Worm (Caenorhabditis elegans) whole organism, L4 larva: ENCODE results near the gene ZK813.2.

Experiments used
- D1046.2 ChIP-seq: fragments of 200-800 bp; sonication (Bioruptor generic); IDR thresholded peaks from 2 replicates; pipeline ENCODE4 v1.3.6; 2022; ENCODE audit warnings: missing genetic modification characterization, missing compliant biosample characterization
- F26F4.8 ChIP-seq: fragments of 200-800 bp; sonication (Bioruptor generic); conservative IDR thresholded peaks from 2 replicates; pipeline ENCODE4 v1.3.6; 2022; ENCODE audit warnings: missing genetic modification characterization, missing compliant biosample characterization
- ZK337.2 ChIP-seq: fragments of 200-800 bp; sonication (Bioruptor generic); IDR thresholded peaks from 2 replicates; pipeline ENCODE4 v1.3.6; 2022; ENCODE audit warnings: missing genetic modification reagents, missing genetic modification characterization, missing compliant biosample characterization
- aha-1 ChIP-seq: fragments of 150-350 bp; peaks from one replicate; lab custom pipeline; 2014; ENCODE audit warnings: missing biosample characterization, missing genetic modification characterization
- aly-2 ChIP-seq: sonication (generic microtip); optimal IDR thresholded peaks from 2 replicates; lab custom pipeline; 2018; ENCODE audit warnings: missing biosample characterization, missing genetic modification characterization
- ceh-28 ChIP-seq: fragments of 150-350 bp; optimal IDR thresholded peaks from 2 replicates; lab custom pipeline; 2014; ENCODE audit warnings: missing biosample characterization, missing genetic modification reagents, missing genetic modification characterization
- ceh-32 ChIP-seq: sonication (generic microtip); optimal IDR thresholded peaks from 2 replicates; lab custom pipeline; 2016; ENCODE audit warnings: mild to moderate bottlenecking, missing genetic modification characterization, missing compliant biosample characterization; ENCODE audit not compliant: poor library complexity
- ceh-44 ChIP-seq: fragments of 200-800 bp; sonication (Bioruptor generic); IDR thresholded peaks from 2 replicates; pipeline ENCODE4 v1.3.6; 2022; ENCODE audit warnings: missing genetic modification reagents, missing genetic modification characterization, missing compliant biosample characterization
- ceh-82 ChIP-seq: sonication (generic microtip); optimal IDR thresholded peaks from 2 replicates; lab custom pipeline; 2017; ENCODE audit warnings: missing biosample characterization, missing genetic modification characterization
- daf-12 ChIP-seq: fragments of 150-350 bp; optimal IDR thresholded peaks from 2 replicates; lab custom pipeline; 2014; ENCODE audit warnings: missing biosample characterization, missing genetic modification reagents, missing genetic modification characterization
- dmd-6 ChIP-seq: fragments of 200-800 bp; sonication (Bioruptor generic); IDR thresholded peaks from 2 replicates; pipeline ENCODE4 v1.3.6; 2022; ENCODE audit warnings: missing genetic modification reagents, missing genetic modification characterization, missing compliant biosample characterization
- dmd-8 ChIP-seq: fragments of 200-800 bp; sonication (Bioruptor generic); IDR thresholded peaks from 2 replicates; pipeline ENCODE4 v1.3.6; 2022; ENCODE audit warnings: missing genetic modification characterization, missing compliant biosample characterization
- dpl-1 ChIP-seq: fragments of 150-350 bp; optimal IDR thresholded peaks from 2 replicates; lab custom pipeline; 2014; ENCODE audit warnings: missing biosample characterization, missing genetic modification reagents, missing genetic modification characterization
- duxl-1 ChIP-seq: sonication (generic microtip); optimal IDR thresholded peaks from 2 replicates; lab custom pipeline; 2016; ENCODE audit warnings: mild to moderate bottlenecking, missing genetic modification characterization, moderate library complexity, missing compliant biosample characterization; ENCODE audit not compliant: poor library complexity
- egl-43 ChIP-seq: fragments of 200-800 bp; sonication (Bioruptor generic); IDR thresholded peaks from 2 replicates; pipeline ENCODE4 v1.3.6; 2022; ENCODE audit warnings: missing genetic modification reagents, missing genetic modification characterization, missing compliant biosample characterization
- fkh-10 ChIP-seq: fragments of 150-350 bp; optimal IDR thresholded peaks from 2 replicates; lab custom pipeline; 2014; ENCODE audit warnings: missing biosample characterization, missing genetic modification reagents, missing genetic modification characterization
- hif-1 ChIP-seq, 2 experiments: sonication (generic microtip); optimal IDR thresholded peaks; 2 replicates each; lab custom pipeline; 2016 to 2017; ENCODE audit warnings: missing compliant biosample characterization in 2 of 2, missing genetic modification characterization in 2 of 2, missing genetic modification reagents in 2 of 2, missing genotype in 2 of 2, mild to moderate bottlenecking in 1 of 2
- hlh-11 ChIP-seq: fragments of 200-800 bp; sonication (Bioruptor generic); optimal IDR thresholded peaks from 2 replicates; lab custom pipeline; 2018; ENCODE audit warnings: mild to moderate bottlenecking, missing genetic modification characterization, missing compliant biosample characterization
- hmg-1.1 ChIP-seq: fragments of 200-800 bp; sonication (Bioruptor generic); IDR thresholded peaks from 2 replicates; pipeline ENCODE4 v1.3.6; 2022; ENCODE audit warnings: missing genetic modification reagents, missing genetic modification characterization, missing compliant biosample characterization
- lin-13 ChIP-seq: fragments of 150-350 bp; optimal IDR thresholded peaks from 2 replicates; lab custom pipeline; 2014; ENCODE audit warnings: missing biosample characterization, missing genetic modification reagents, missing genetic modification characterization
- lir-3 ChIP-seq: sonication (generic microtip); optimal IDR thresholded peaks from 2 replicates; lab custom pipeline; 2016; ENCODE audit warnings: mild to moderate bottlenecking, missing genetic modification characterization, missing compliant biosample characterization
- madf-9 ChIP-seq: fragments of 200-800 bp; sonication (Bioruptor generic); conservative IDR thresholded peaks from 2 replicates; pipeline ENCODE4 v1.3.6; 2022; ENCODE audit warnings: missing genetic modification reagents, missing genetic modification characterization, missing compliant biosample characterization
- mep-1 ChIP-seq: fragments of 150-350 bp; sonication (generic microtip); optimal IDR thresholded peaks from 3 replicates; lab custom pipeline; 2014; ENCODE audit warnings: missing biosample characterization, missing genetic modification characterization
- nhr-11 ChIP-seq: fragments of 150-350 bp; optimal IDR thresholded peaks from 2 replicates; lab custom pipeline; 2014; ENCODE audit warnings: missing biosample characterization, missing genetic modification characterization
- nhr-111 ChIP-seq: fragments of 200-800 bp; sonication (Bioruptor generic); optimal IDR thresholded peaks from 2 replicates; lab custom pipeline; 2018; ENCODE audit warnings: mild to moderate bottlenecking, missing genetic modification characterization, missing compliant biosample characterization
- nhr-41 ChIP-seq: fragments of 200-800 bp; sonication (Bioruptor generic); IDR thresholded peaks from 2 replicates; pipeline ENCODE4 v1.3.6; 2022; ENCODE audit warnings: missing genetic modification reagents, missing genetic modification characterization, missing compliant biosample characterization
- nhr-48 ChIP-seq: sonication (generic microtip); optimal IDR thresholded peaks from 2 replicates; lab custom pipeline; 2016; ENCODE audit warnings: mild to moderate bottlenecking, missing genetic modification characterization, missing compliant biosample characterization
- pqm-1 ChIP-seq: sonication (generic microtip); optimal IDR thresholded peaks from 2 replicates; lab custom pipeline; 2017; ENCODE audit warnings: missing biosample characterization, missing genetic modification characterization
- snpc-1.2 ChIP-seq: fragments of 200-800 bp; sonication (Bioruptor generic); IDR thresholded peaks from 2 replicates; pipeline ENCODE4 v1.3.6; 2022; ENCODE audit warnings: missing genetic modification reagents, missing genetic modification characterization, missing compliant biosample characterization
- tra-1 ChIP-seq: fragments of 200-800 bp; sonication (Bioruptor generic); IDR thresholded peaks from 2 replicates; pipeline ENCODE4 v1.3.6; 2022; ENCODE audit warnings: missing genetic modification reagents, missing genetic modification characterization, missing compliant biosample characterization
- zfp-3 ChIP-seq: fragments of 200-800 bp; sonication (Bioruptor generic); conservative IDR thresholded peaks from 2 replicates; pipeline ENCODE4 v1.3.6; 2022; ENCODE audit warnings: missing genetic modification reagents, missing genetic modification characterization, missing compliant biosample characterization
- zip-2 ChIP-seq: fragments of 150-350 bp; optimal IDR thresholded peaks from 2 replicates; lab custom pipeline; 2014; ENCODE audit warnings: missing biosample characterization, missing genetic modification characterization
- ztf-11 ChIP-seq: fragments of 150-350 bp; optimal IDR thresholded peaks from 2 replicates; lab custom pipeline; 2014; ENCODE audit warnings: missing biosample characterization, missing genetic modification characterization

Gene ZK813.2

ce11 chrX:3443526-3443925, at the start of gene ZK813.2:
Gene ZK813.2, plus strand, starts transcription at chrX:3443826.
- TF ChIP-seq dmd-8 (GFP tag; lab: Robert Waterston, UW) (no peak), nhr-41 (GFP tag; lab: Robert Waterston, UW) (no peak), hmg-1.1 (GFP tag; lab: Robert Waterston, UW) (no peak), nhr-11 (tag; lab: Kevin White, UChicago) (no peak), ceh-82 (tag; lab: Kevin White, UChicago) (no peak), mep-1 (tag; lab: Kevin White, UChicago) (no peak), ceh-32 (tag; lab: Kevin White, UChicago) (no peak)

- TF ChIP-seq zip-2 (tag; lab: Kevin White, UChicago), result no peak
- TF ChIP-seq aha-1 (tag; lab: Kevin White, UChicago), result peak; percentile 29
Measured at ce11 chrX:3396735-3397134, 46.9 kb upstream of the ZK813.2 start.

DNA sequence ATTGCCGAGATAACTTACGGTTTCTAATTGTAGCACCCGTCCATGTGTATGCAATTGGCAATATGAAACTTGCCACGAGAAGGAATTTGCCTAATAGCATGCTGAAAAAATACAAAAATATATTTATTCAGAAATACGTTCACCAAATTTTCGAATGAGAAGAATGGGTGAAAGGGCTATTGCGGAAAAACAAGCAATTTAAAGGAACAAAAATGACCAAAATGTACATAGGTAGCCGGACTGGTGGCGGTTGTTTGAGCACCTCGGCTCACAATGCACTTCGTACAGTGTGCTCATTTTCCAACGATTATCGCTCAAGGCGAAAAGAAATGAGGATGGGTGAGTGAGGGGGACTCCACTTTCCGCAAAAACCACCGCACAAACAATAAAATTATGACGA, 43.7 kb upstream of the ZK813.2 start, which contains the start of gene cht-1:
Gene cht-1 (minus strand): TSS at position 101 of the 400 bp plus-strand sequence.
- TF ChIP-seq ceh-44 (GFP tag; lab: Robert Waterston, UW) (no peak), ZK337.2 (GFP tag; lab: Robert Waterston, UW) (no peak), hlh-11 (tag; lab: Kevin White, UChicago) (no peak), lin-13 (GFP tag; lab: Kevin White, UChicago) (no peak), pqm-1 (no peak)

- no peak for TF ChIP-seq daf-12
- TF ChIP-seq duxl-1, result no peak
- no peak for TF ChIP-seq tra-1 (GFP tag; lab: Robert Waterston, UW)
- TF ChIP-seq ceh-28, result no peak
- no peak for TF ChIP-seq fkh-10 (GFP tag; lab: Kevin White, UChicago)
- TF ChIP-seq F26F4.8 (GFP tag; lab: Robert Waterston, UW), result no peak
- TF ChIP-seq madf-9 (GFP tag; lab: Robert Waterston, UW), result no peak
- TF ChIP-seq aly-2 (tag; lab: Kevin White, UChicago), result no peak
- TF ChIP-seq aha-1 (tag; lab: Kevin White, UChicago), result no peak
- no peak for TF ChIP-seq lir-3 (tag; lab: Kevin White, UChicago)
Measured at ce11 chrX:3400387-3400786, 43.2 kb upstream of the ZK813.2 start.

DNA sequence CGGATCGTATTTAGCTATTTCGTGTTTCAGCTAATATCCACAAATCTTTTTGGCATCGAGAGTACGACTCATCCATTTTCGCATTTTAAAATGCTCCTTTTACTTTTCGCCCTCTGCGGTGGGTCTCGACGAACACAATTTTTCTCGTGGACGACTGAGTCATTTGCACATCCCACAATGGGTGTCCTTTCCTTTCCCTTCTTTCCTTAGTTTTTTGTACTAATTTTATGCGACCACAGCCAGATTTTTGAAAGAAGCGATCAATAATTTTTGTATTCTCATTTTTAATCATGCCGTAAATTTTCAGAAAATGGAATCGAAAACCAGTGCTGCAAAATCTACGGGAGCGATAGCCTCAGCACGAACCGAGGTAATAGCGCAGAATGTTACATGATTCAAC, 41.9 kb upstream of the ZK813.2 start, which contains the start of gene C04F6.9:
Gene C04F6.9 (plus strand): TSS at position 301 of the 400 bp plus-strand sequence.
- TF ChIP-seq dpl-1 (no peak), aly-2 (tag; lab: Kevin White, UChicago) (no peak), snpc-1.2 (no peak), aha-1 (tag; lab: Kevin White, UChicago) (peak; percentile 25), D1046.2 (GFP tag; lab: Robert Waterston, UW) (peak; percentile 69; the same call in 1 of the 2 replicates), ztf-11 (tag; lab: Kevin White, UChicago) (no peak), ceh-28 (no peak)

- peak; percentile 67 for TF ChIP-seq tra-1 (GFP tag; lab: Robert Waterston, UW)
- no peak for TF ChIP-seq zip-2 (tag; lab: Kevin White, UChicago)
- TF ChIP-seq dmd-6, result peak; percentile 94
- no peak for TF ChIP-seq hif-1 (tag; optimal IDR thresholded peaks at IDR 0.05; lab: Kevin White, UChicago)
- 0 out of 2 replicates have a peak, but pooled peaks have one; percentile 13 for TF ChIP-seq egl-43 (GFP tag; lab: Robert Waterston, UW)
- no peak for TF ChIP-seq nhr-111 (GFP tag; lab: Kevin White, UChicago)
- TF ChIP-seq nhr-48 (tag; lab: Kevin White, UChicago), result peak; percentile 5
- TF ChIP-seq zfp-3 (GFP tag; lab: Robert Waterston, UW), result 0 out of 2 replicates have a peak, but pooled peaks have one; percentile 5
- TF ChIP-seq, all 104 proteins: peak for 5
Measured at ce11 chrX:3403195-3403594, 40.4 kb upstream of the ZK813.2 start, which contains the start of gene vit-5. Gene vit-5, plus strand, starts transcription at chrX:3403471.
